Worm (Caenorhabditis elegans): Measurements from ENCODE around the gene C01C4.3.

- TF ChIP-seq ama-1 (optimal IDR thresholded peaks at IDR 0.05) (no peak), nhr-90 (tag; optimal IDR thresholded peaks at IDR 0.05; ENCODE audit: poor library complexity) (no peak), nhr-19 (GFP tag; conservative IDR thresholded peaks at IDR 0.05) (no peak), fkh-10 (GFP tag; optimal IDR thresholded peaks at IDR 0.05) (no peak), blmp-1 (tag; optimal IDR thresholded peaks at IDR 0.05) (no peak), lin-13 (GFP tag; optimal IDR thresholded peaks at IDR 0.05) (no peak), skn-1 (tag; optimal IDR thresholded peaks at IDR 0.05) (no peak), nhr-77 (tag; optimal IDR thresholded peaks at IDR 0.05) (no peak), jun-1 (tag; optimal IDR thresholded peaks at IDR 0.05) (no peak)
Measured at ce11 chrX:3683060-3683459, 13.6 kb upstream of the C01C4.3 start.
